Worm (Caenorhabditis elegans): ENCODE measurements around the gene npp-23.

npp-23 gene

DNA sequence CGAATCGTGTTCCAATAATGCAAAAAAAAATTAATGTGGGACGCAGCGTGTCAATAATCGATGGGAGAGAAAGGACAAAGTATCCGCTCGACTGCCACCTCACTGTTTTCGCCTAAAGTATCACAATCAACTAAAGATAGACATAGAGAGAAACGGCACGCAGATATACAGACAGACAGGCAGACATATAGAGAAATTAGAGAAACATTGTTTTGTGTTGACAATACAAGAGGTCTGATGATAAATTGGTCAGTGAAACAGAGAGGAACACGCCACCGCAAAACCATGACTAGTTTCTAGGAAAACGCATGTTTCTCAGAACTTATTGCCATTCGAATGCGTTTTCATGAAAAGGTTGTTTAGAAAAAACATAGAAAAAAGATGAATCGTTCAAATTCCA, 38.9 kb downstream of the npp-23 start, which contains the start of gene T28C6.8 (continued):
- TF ChIP-seq cey-2 (tag; optimal IDR thresholded peaks at IDR 0.05; ENCODE audit: borderline replicate concordance, insufficient read depth) = peak; percentile 33
- no peak for TF ChIP-seq nhr-102 (tag; optimal IDR thresholded peaks at IDR 0.05)
- TF ChIP-seq ZK546.5 (tag; optimal IDR thresholded peaks at IDR 0.05) = no peak
- no peak for TF ChIP-seq ceh-28 (tag; optimal IDR thresholded peaks at IDR 0.05)
- no peak for TF ChIP-seq nhr-42 (GFP tag; IDR thresholded peaks at IDR 0.05)
- TF ChIP-seq aly-2 (tag; optimal IDR thresholded peaks at IDR 0.05) = no peak
- peak in 1 of 2 experiments; percentile 39 for TF ChIP-seq lsy-2 (tag; optimal IDR thresholded peaks at IDR 0.05)
- peak; percentile 68 for TF ChIP-seq hlh-30 (tag; optimal IDR thresholded peaks at IDR 0.05; ENCODE audit: insufficient read depth)
- TF ChIP-seq lin-13 (GFP tag; optimal IDR thresholded peaks at IDR 0.05) = peak; percentile 16
- TF ChIP-seq fos-1 (tag; optimal IDR thresholded peaks at IDR 0.05) = no peak
- TF ChIP-seq daf-16 (GFP tag; optimal IDR thresholded peaks at IDR 0.05) = no peak
- peak; percentile 93 for TF ChIP-seq daf-16 (tag; optimal IDR thresholded peaks at IDR 0.05)
- TF ChIP-seq dmd-9 (GFP tag; IDR thresholded peaks at IDR 0.05) = no peak
- TF ChIP-seq mdl-1 (tag; optimal IDR thresholded peaks at IDR 0.05) = peak in 1 of 2 experiments; percentile 47
- no peak for TF ChIP-seq zip-2 (tag; optimal IDR thresholded peaks at IDR 0.05)
- TF ChIP-seq nhr-41 (GFP tag; IDR thresholded peaks at IDR 0.05) = no peak
- no peak for TF ChIP-seq sdz-12 (GFP tag; optimal IDR thresholded peaks at IDR 0.05)
- no peak for TF ChIP-seq ztf-7 (tag; optimal IDR thresholded peaks at IDR 0.05)
- TF ChIP-seq F44E2.7 (GFP tag; IDR thresholded peaks at IDR 0.05) = no peak
- TF ChIP-seq nhr-237 (tag; optimal IDR thresholded peaks at IDR 0.05) = no peak
- no peak for TF ChIP-seq lim-7 (GFP tag; IDR thresholded peaks at IDR 0.05)
- no peak for TF ChIP-seq dmd-8 (GFP tag; IDR thresholded peaks at IDR 0.05)
- no peak for TF ChIP-seq nhr-111 (GFP tag; optimal IDR thresholded peaks at IDR 0.05)
- TF ChIP-seq aha-1 (tag) = peak; percentile 77
- no peak for TF ChIP-seq duxl-1 (tag; optimal IDR thresholded peaks at IDR 0.05; ENCODE audit: poor library complexity)
- TF ChIP-seq nhr-6 (tag; optimal IDR thresholded peaks at IDR 0.05) = no peak
- TF ChIP-seq mxl-3 (GFP tag; optimal IDR thresholded peaks at IDR 0.05) = peak; percentile 83
- no peak for TF ChIP-seq madf-5 (GFP tag; IDR thresholded peaks at IDR 0.05)
- TF ChIP-seq jun-1 (tag; optimal IDR thresholded peaks at IDR 0.05) = no peak
- no peak for TF ChIP-seq madf-9 (GFP tag; conservative IDR thresholded peaks at IDR 0.05)
- TF ChIP-seq vab-7 (GFP tag; IDR thresholded peaks at IDR 0.05) = no peak
- peak; percentile 23 for TF ChIP-seq mep-1 (tag; optimal IDR thresholded peaks at IDR 0.05)
- TF ChIP-seq ceh-82 (tag; optimal IDR thresholded peaks at IDR 0.05) = no peak
- no peak for TF ChIP-seq zag-1 (tag; optimal IDR thresholded peaks at IDR 0.05)
- TF ChIP-seq hif-1 (tag; optimal IDR thresholded peaks at IDR 0.05) = no peak
- no peak for TF ChIP-seq daf-8 (GFP tag; IDR thresholded peaks at IDR 0.05)
- TF ChIP-seq nhr-48 (tag; optimal IDR thresholded peaks at IDR 0.05) = no peak
- no peak for TF ChIP-seq skn-1 (tag; optimal IDR thresholded peaks at IDR 0.05)
- no peak for TF ChIP-seq snpc-4 (tag; optimal IDR thresholded peaks at IDR 0.05)
- TF ChIP-seq Y5F2A.4 (GFP tag; optimal IDR thresholded peaks at IDR 0.05) = no peak
- TF ChIP-seq saeg-2 (GFP tag; IDR thresholded peaks at IDR 0.05) = no peak
- TF ChIP-seq unc-39 (tag; optimal IDR thresholded peaks at IDR 0.05) = no peak
- TF ChIP-seq arid-1 (GFP tag; conservative IDR thresholded peaks at IDR 0.05) = no peak
- TF ChIP-seq lir-3 (tag; optimal IDR thresholded peaks at IDR 0.05) = no peak
- no peak for TF ChIP-seq F37D6.2 (tag; optimal IDR thresholded peaks at IDR 0.05)
- no peak for TF ChIP-seq ztf-11 (tag; optimal IDR thresholded peaks at IDR 0.05)
- TF ChIP-seq R02D3.7 (tag; optimal IDR thresholded peaks at IDR 0.05) = no peak
- no peak for TF ChIP-seq lin-39 (tag; optimal IDR thresholded peaks at IDR 0.05)
- TF ChIP-seq php-3 (GFP tag; IDR thresholded peaks at IDR 0.05) = no peak
- TF ChIP-seq ces-1 (GFP tag; optimal IDR thresholded peaks at IDR 0.05) = no peak
- no peak for TF ChIP-seq zfp-3 (GFP tag; conservative IDR thresholded peaks at IDR 0.05)
- no peak for TF ChIP-seq F10B5.3 (tag; optimal IDR thresholded peaks at IDR 0.05)
- no peak for TF ChIP-seq mxl-2 (GFP tag; conservative IDR thresholded peaks at IDR 0.05)

All from whole organism, L4 larva.